Worm (Caenorhabditis elegans) whole organism, L2 larva: ENCODE measurements around the gene ZK1073.1.

ENCODE experiments used
- C34F6.9 ChIP-seq: fragments of 150-350 bp; optimal IDR thresholded peaks from 2 replicates; lab custom pipeline; 2014; ENCODE audit warnings: missing biosample characterization, missing genetic modification characterization
- F13H6.1 ChIP-seq: sonication (generic microtip); optimal IDR thresholded peaks from 2 replicates; lab custom pipeline; 2016; ENCODE audit warnings: missing genetic modification characterization, missing compliant biosample characterization
- Y55F3AM.14 ChIP-seq: fragments of 200-800 bp; sonication (Bioruptor generic); optimal IDR thresholded peaks from 2 replicates; lab custom pipeline; 2018; ENCODE audit warnings: mild to moderate bottlenecking, missing genetic modification characterization, missing compliant biosample characterization
- ZK546.5 ChIP-seq: sonication (generic microtip); optimal IDR thresholded peaks from 2 replicates; lab custom pipeline; 2017; ENCODE audit warnings: missing biosample characterization, missing genetic modification characterization
- aly-2 ChIP-seq: fragments of 150-350 bp; optimal IDR thresholded peaks from 2 replicates; lab custom pipeline; 2014; ENCODE audit warnings: missing biosample characterization, missing genetic modification characterization
- blmp-1 ChIP-seq: sonication (generic microtip); optimal IDR thresholded peaks from 2 replicates; lab custom pipeline; 2017; ENCODE audit warnings: missing genetic modification characterization, mild to moderate bottlenecking, missing compliant biosample characterization, antibody characterized with exemption, moderate library complexity; ENCODE audit not compliant: insufficient read depth
- ceh-16 ChIP-seq: fragments of 150-350 bp; optimal IDR thresholded peaks from 2 replicates; lab custom pipeline; 2014; ENCODE audit warnings: missing biosample characterization, missing genetic modification characterization
- ceh-82 ChIP-seq: fragments of 150-350 bp; optimal IDR thresholded peaks from 2 replicates; lab custom pipeline; 2014; ENCODE audit warnings: missing biosample characterization, missing genetic modification characterization
- crh-2 ChIP-seq: sonication (generic microtip); optimal IDR thresholded peaks from 2 replicates; lab custom pipeline; 2017; ENCODE audit warnings: missing biosample characterization, missing genetic modification characterization
- elt-1 ChIP-seq: fragments of 150-350 bp; optimal IDR thresholded peaks from 2 replicates; lab custom pipeline; 2014; ENCODE audit warnings: missing biosample characterization, missing genetic modification characterization
- fos-1 ChIP-seq: fragments of 150-350 bp; optimal IDR thresholded peaks from 2 replicates; lab custom pipeline; 2014; ENCODE audit warnings: missing biosample characterization, missing genetic modification characterization
- gmeb-1 ChIP-seq: fragments of 150-350 bp; optimal IDR thresholded peaks from 2 replicates; lab custom pipeline; 2014; ENCODE audit warnings: missing biosample characterization, missing genetic modification characterization
- lin-11 ChIP-seq: fragments of 150-350 bp; sonication (generic microtip); optimal IDR thresholded peaks from 2 replicates; lab custom pipeline; 2014; ENCODE audit warnings: missing biosample characterization, missing genetic modification characterization, inconsistent platforms, mixed read lengths
- mdl-1 ChIP-seq, 2 experiments: fragments of 150-350 bp in 1 of 2; sonication (generic microtip) in 1 of 2; optimal IDR thresholded peaks; 2 replicates each; lab custom pipeline; 2017; ENCODE audit warnings: missing biosample characterization in 2 of 2, missing genetic modification characterization in 2 of 2
- nhr-11 ChIP-seq: fragments of 150-350 bp; optimal IDR thresholded peaks from 2 replicates; lab custom pipeline; 2014; ENCODE audit warnings: missing biosample characterization, missing genetic modification characterization
- nhr-21 ChIP-seq: fragments of 150-350 bp; optimal IDR thresholded peaks from 2 replicates; lab custom pipeline; 2014; ENCODE audit warnings: missing biosample characterization, missing genetic modification characterization
- nhr-6 ChIP-seq: fragments of 150-350 bp; optimal IDR thresholded peaks from 2 replicates; lab custom pipeline; 2014; ENCODE audit warnings: missing biosample characterization, missing genetic modification characterization
- sem-4 ChIP-seq: fragments of 150-350 bp; optimal IDR thresholded peaks from 2 replicates; lab custom pipeline; 2014; ENCODE audit warnings: missing biosample characterization, missing genetic modification reagents, missing genetic modification characterization
- skn-1 ChIP-seq: sonication (generic microtip); optimal IDR thresholded peaks from 2 replicates; lab custom pipeline; 2017; ENCODE audit warnings: missing biosample characterization, missing genetic modification characterization
- sma-3 ChIP-seq: sonication (generic microtip); optimal IDR thresholded peaks from 2 replicates; lab custom pipeline; 2016; ENCODE audit warnings: missing genetic modification reagents, missing genetic modification characterization, missing compliant biosample characterization
- sma-9 ChIP-seq, 2 experiments: fragments of 150-350 bp in 1 of 2; sonication (generic microtip) in 1 of 2; optimal IDR thresholded peaks; 2 replicates each; lab custom pipeline; 2014 to 2016; ENCODE audit warnings: missing genetic modification characterization in 2 of 2, mild to moderate bottlenecking in 1 of 2, missing biosample characterization in 1 of 2, missing compliant biosample characterization in 1 of 2, missing genetic modification reagents in 1 of 2, moderate library complexity in 1 of 2
- snpc-4 ChIP-seq: fragments of 150-350 bp; optimal IDR thresholded peaks from 2 replicates; lab custom pipeline; 2014; ENCODE audit warnings: missing biosample characterization, missing genetic modification characterization
- unc-39 ChIP-seq: fragments of 150-350 bp; optimal IDR thresholded peaks from 2 replicates; lab custom pipeline; 2014; ENCODE audit warnings: missing biosample characterization, missing genetic modification characterization
- unc-55 ChIP-seq: fragments of 150-350 bp; sonication (generic microtip); optimal IDR thresholded peaks from 3 replicates; lab custom pipeline; 2014; ENCODE audit warnings: missing biosample characterization, missing genetic modification reagents, missing genetic modification characterization
- unc-62 ChIP-seq: fragments of 150-350 bp; optimal IDR thresholded peaks from 2 replicates; lab custom pipeline; 2014; ENCODE audit warnings: missing biosample characterization, missing genetic modification reagents, missing genetic modification characterization
- ztf-11 ChIP-seq: sonication (generic microtip); optimal IDR thresholded peaks from 2 replicates; lab custom pipeline; 2017; ENCODE audit warnings: missing biosample characterization, missing genetic modification characterization

ZK1073.1 gene

DNA sequence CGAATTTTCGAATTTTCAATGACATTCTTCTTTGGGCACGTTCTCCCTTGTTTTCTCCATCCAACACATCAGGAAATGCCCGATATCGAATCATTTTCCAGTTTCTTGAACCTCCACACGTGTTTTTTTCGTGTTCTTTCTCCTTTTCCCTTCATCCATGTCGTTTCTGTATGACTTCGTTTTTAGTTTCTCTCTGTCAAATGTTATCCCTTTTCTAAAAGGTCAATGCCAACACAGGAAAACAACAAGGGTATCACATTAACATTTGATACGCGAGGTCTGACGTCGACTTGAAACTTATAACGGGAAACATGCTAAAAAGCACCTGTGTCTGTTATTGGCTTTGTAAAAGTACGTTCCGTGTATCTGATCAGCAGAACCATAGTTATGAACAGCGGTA, 44.2 kb upstream of the ZK1073.1 start:
- TF ChIP-seq blmp-1 (tag; lab: Kevin White, UChicago) (no peak), sma-9 (GFP tag; optimal IDR thresholded peaks at IDR 0.05; lab: Kevin White, UChicago) (peak; percentile 41), sma-9 (tag; optimal IDR thresholded peaks at IDR 0.05; lab: Kevin White, UChicago) (no peak), mdl-1 (tag; optimal IDR thresholded peaks at IDR 0.05; lab: Kevin White, UChicago) (no peak)

DNA sequence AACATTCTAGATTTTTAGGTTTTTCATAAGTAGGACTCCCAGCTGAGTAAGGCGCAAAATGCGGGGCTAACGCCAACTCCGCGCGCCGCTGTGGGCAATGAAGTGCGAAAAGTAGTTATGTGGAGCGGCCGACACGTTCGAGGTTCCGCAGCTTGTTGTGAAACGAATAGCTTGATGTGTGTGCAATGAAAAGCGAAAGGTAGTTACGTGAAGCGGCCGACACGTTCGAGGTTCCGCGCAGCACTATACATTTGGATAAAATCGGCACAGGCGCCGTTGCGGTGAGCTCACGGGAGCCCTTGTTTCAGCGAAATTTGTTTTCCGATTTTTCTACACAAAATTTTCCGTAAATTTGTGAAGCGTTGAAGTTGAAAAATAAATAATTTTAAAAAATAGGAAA, 38.3 kb upstream of the ZK1073.1 start:
- no peak for TF ChIP-seq elt-1
- TF ChIP-seq ceh-82 (tag; lab: Kevin White, UChicago), result no peak

DNA sequence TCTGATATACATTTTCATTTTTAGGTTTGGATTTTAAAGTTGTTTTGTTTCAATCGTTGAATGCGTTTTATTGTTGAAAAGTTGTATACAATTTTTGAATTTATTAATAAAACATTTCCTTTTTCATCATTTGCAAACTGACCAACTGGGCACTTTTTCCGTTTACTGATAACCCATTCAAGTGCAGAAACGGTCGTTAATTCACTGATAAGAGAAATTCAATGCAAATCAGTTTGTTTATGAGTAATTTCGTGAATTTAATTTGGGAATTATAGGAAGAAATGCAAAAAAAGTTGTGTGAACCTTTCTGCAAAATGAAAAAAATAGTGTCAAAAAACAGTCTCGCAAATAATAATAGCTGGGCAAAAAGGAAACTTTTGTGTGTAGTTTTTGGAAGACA, 37.8 kb upstream of the ZK1073.1 start:
- TF ChIP-seq ZK546.5 (tag; lab: Kevin White, UChicago) (no peak), crh-2 (tag; lab: Kevin White, UChicago) (peak; percentile 9), Y55F3AM.14 (GFP tag; lab: Kevin White, UChicago) (no peak), nhr-6 (tag; lab: Kevin White, UChicago) (no peak), sma-9 (GFP tag; optimal IDR thresholded peaks at IDR 0.05; lab: Kevin White, UChicago) (peak; percentile 51), sma-9 (tag; optimal IDR thresholded peaks at IDR 0.05; lab: Kevin White, UChicago) (no peak), nhr-21 (tag; lab: Kevin White, UChicago) (no peak), fos-1 (tag; lab: Kevin White, UChicago) (peak; percentile 94), lin-11 (tag; lab: Kevin White, UChicago) (no peak)

DNA sequence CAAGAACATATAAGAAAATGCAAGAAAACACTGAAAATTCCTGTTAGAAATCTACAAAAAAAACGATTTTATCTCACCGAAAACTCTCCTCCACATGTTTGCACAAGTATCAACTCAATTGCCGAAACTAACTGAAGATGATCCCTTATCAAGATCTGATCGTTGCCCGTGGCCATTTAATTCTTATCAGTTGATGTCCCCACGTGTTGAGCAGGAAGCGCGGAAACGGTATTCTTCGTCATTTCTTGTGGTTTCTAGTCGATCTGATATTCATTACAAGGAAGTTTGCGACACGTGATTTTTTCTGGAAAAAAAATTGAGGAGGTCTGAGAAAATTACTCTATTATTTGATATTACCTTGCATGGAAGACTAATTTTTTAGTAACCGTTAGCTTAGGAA, 34.7 kb upstream of the ZK1073.1 start, which contains the start of gene F09C8.1:
Gene F09C8.1, minus strand, starts transcription at position 123 of the 400 bp plus-strand sequence.
- TF ChIP-seq unc-39 (tag; lab: Kevin White, UChicago) (no peak), unc-62 (no peak), F13H6.1 (tag; lab: Kevin White, UChicago) (peak; percentile 5), Y55F3AM.14 (GFP tag; lab: Kevin White, UChicago) (no peak), C34F6.9 (tag; lab: Kevin White, UChicago) (no peak), sma-9 (GFP tag; optimal IDR thresholded peaks at IDR 0.05; lab: Kevin White, UChicago) (peak; percentile 83), sma-9 (tag; optimal IDR thresholded peaks at IDR 0.05; lab: Kevin White, UChicago) (no peak), nhr-11 (no peak), mdl-1 (tag; optimal IDR thresholded peaks at IDR 0.05; lab: Kevin White, UChicago) (peak in 1 of 2 experiments; percentile 74), ztf-11 (tag; lab: Kevin White, UChicago) (no peak), fos-1 (tag; lab: Kevin White, UChicago) (peak; percentile 78), unc-55 (no peak), ceh-16 (tag; lab: Kevin White, UChicago) (no peak), gmeb-1 (tag; lab: Kevin White, UChicago) (peak; percentile 54), skn-1 (tag; lab: Kevin White, UChicago) (no peak)

DNA sequence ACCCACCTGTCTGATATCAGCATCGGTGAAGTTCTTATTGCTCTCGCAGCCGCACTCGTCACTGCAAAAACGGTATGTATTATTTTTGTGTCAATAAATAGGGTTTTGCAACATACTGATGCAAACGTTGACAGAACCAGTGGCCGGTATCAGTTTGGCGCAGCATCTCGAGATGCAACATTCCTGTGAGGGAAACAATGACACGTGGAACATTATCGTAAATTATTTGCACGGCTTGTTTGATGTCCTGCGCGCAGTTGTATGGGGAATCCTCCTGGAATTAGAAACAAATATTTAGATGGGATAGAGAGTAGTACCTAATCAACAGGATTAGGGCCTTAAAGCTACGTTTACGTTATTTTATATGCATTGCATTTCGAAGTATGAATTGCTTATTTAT, 32.3 kb upstream of the ZK1073.1 start:
- TF ChIP-seq mdl-1 (tag; optimal IDR thresholded peaks at IDR 0.05; lab: Kevin White, UChicago) (peak in 1 of 2 experiments; percentile 18), ceh-82 (tag; lab: Kevin White, UChicago) (no peak)

DNA sequence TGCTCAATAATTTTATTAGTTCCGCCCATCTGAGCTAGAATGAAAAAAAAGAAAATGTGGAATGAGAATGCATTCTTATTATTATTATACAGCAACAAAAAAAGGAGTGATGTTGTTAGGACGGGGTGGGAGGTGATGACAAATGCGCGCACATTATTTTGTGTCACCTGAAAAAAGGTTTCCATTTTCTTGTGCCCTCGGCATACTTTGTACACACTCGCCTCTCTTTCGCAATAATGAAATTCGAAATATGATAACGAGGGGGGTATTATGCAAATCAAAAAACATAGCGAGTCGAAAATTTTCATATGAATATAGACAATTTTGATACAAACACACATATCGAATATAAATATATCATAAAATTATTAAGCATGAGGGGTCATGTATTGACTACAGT, 30.7 kb upstream of the ZK1073.1 start:
- TF ChIP-seq aly-2 (tag; lab: Kevin White, UChicago) (no peak), fos-1 (tag; lab: Kevin White, UChicago) (peak; percentile 2), nhr-21 (tag; lab: Kevin White, UChicago) (no peak), skn-1 (tag; lab: Kevin White, UChicago) (peak; percentile 40), sem-4 (no peak), sma-3 (no peak), F13H6.1 (tag; lab: Kevin White, UChicago) (no peak), unc-55 (no peak), Y55F3AM.14 (GFP tag; lab: Kevin White, UChicago) (no peak)

DNA sequence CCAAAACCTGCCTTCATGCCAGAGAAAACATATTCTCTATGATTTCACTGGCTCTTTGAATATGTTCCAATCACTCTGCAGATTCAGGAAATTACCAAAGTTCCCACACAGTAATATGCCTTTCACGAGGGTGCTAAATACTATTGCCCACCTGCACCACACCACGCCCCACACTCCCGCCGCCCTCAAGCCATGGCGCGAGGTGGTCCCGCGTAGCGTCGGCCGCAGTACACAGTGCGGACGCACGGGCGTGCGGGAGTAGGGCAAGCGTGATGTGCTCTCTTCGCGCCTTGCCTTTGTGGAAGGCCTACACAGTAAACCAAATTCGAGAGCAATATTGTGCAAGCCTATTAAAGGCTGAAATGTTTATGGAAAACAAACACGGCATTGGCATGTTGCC, 28.8 kb upstream of the ZK1073.1 start:
- TF ChIP-seq snpc-4 (tag; lab: Kevin White, UChicago) (peak; percentile 15), nhr-6 (tag; lab: Kevin White, UChicago) (no peak)
